Worm (Caenorhabditis elegans) whole organism, midembryonic: ENCODE measurements around the gene K02H11.9.

Source experiments
- cog-1 ChIP-seq: sonication (generic microtip); optimal IDR thresholded peaks from 2 replicates; lab custom pipeline; 2016; ENCODE audit warnings: missing genetic modification characterization, missing compliant biosample characterization
- flt-1 ChIP-seq: fragments of 200-800 bp; sonication (Bioruptor generic); IDR thresholded peaks from 2 replicates; pipeline ENCODE4 v1.3.6; 2022; ENCODE audit warnings: missing genetic modification characterization, missing compliant biosample characterization
- ztf-23 ChIP-seq: fragments of 200-800 bp; sonication (Bioruptor generic); IDR thresholded peaks from 2 replicates; pipeline ENCODE4 v1.3.6; 2022; ENCODE audit warnings: missing genetic modification reagents, missing genetic modification characterization, missing compliant biosample characterization

- no peak for TF ChIP-seq cog-1 (tag; lab: Kevin White, UChicago)
- no peak for TF ChIP-seq ztf-23 (GFP tag; lab: Robert Waterston, UW)
- TF ChIP-seq flt-1 (GFP tag; lab: Robert Waterston, UW): no peak
Observed at ce11 chrV:1521845-1522244, 15.0 kb downstream of the K02H11.9 start, which contains the start of gene str-240.
